Fruit fly (Drosophila melanogaster) whole organism, wandering third instar larva: ENCODE data around the gene SdicB.
"Not testable (repeated sequence)": the region's sequence is repeated elsewhere in the genome, so short reads cannot be mapped to it uniquely, and the experiment has no call there.

Experiments used
- Abd-B ChIP-seq: fragments of >200 bp; optimal IDR thresholded peaks from 2 replicates; lab custom pipeline; 2017; ENCODE audit warnings: missing biosample characterization, missing genetic modification characterization
- CG32264 ChIP-seq: fragments of 200-800 bp; sonication (Bioruptor generic); optimal IDR thresholded peaks from 2 replicates; lab custom pipeline; 2016; ENCODE audit warnings: missing biosample characterization, missing genetic modification characterization
- CG9705 ChIP-seq: fragments of 200-800 bp; sonication (Bioruptor generic); optimal IDR thresholded peaks from 2 replicates; lab custom pipeline; 2018; ENCODE audit warnings: missing biosample characterization, mild to moderate bottlenecking, missing genetic modification characterization
- Dfd ChIP-seq: fragments of >200 bp; optimal IDR thresholded peaks from 2 replicates; lab custom pipeline; 2017; ENCODE audit warnings: missing biosample characterization, missing genetic modification characterization
- Dif ChIP-seq: fragments of 200-275, 200-300 bp; sonication (Bioruptor generic); optimal IDR thresholded peaks from 2 replicates; lab custom pipeline; 2018; ENCODE audit warnings: missing biosample characterization, missing genetic modification characterization; ENCODE audit not compliant: partially characterized antibody
- GATAd ChIP-seq: sonication (Bioruptor generic); optimal IDR thresholded peaks from 2 replicates; lab custom pipeline; 2016; ENCODE audit warnings: missing biosample characterization, missing genetic modification characterization
- HLH106 ChIP-seq: fragments of 200-800 bp; optimal IDR thresholded peaks from 3 replicates; lab custom pipeline; 2019; ENCODE audit warnings: missing biosample characterization, mild to moderate bottlenecking, missing genetic modification characterization, moderate library complexity
- Hnf4 ChIP-seq: fragments of 200-800 bp; sonication (Bioruptor generic); optimal IDR thresholded peaks from 2 replicates; lab custom pipeline; 2016; ENCODE audit warnings: missing biosample characterization, mild to moderate bottlenecking, missing genetic modification characterization
- Hr83 ChIP-seq: fragments of 200-300 bp; sonication (Bioruptor generic); optimal IDR thresholded peaks from 2 replicates; lab custom pipeline; 2016; ENCODE audit warnings: missing biosample characterization, mild to moderate bottlenecking, missing genetic modification characterization, moderate library complexity; ENCODE audit not compliant: poor library complexity, severe bottlenecking
- Mio ChIP-seq: sonication (Bioruptor generic); optimal IDR thresholded peaks from 2 replicates; lab custom pipeline; 2016; ENCODE audit warnings: missing biosample characterization, missing genetic modification characterization
- Myc ChIP-seq: fragments of >200 bp; optimal IDR thresholded peaks from 2 replicates; lab custom pipeline; 2017
- N ChIP-seq: fragments of >200 bp; optimal IDR thresholded peaks from 2 replicates; lab custom pipeline; 2018; ENCODE audit warnings: missing biosample characterization, missing external identifiers, missing genetic modification characterization
- OdsH ChIP-seq: fragments of 200-800 bp; sonication (Bioruptor generic); optimal IDR thresholded peaks from 2 replicates; lab custom pipeline; 2016; ENCODE audit warnings: missing biosample characterization, mild to moderate bottlenecking, missing genetic modification characterization
- Sp1 ChIP-seq: fragments of 200-800 bp; sonication (Bioruptor generic); optimal IDR thresholded peaks from 3 replicates; lab custom pipeline; 2019; ENCODE audit warnings: missing biosample characterization, mild to moderate bottlenecking, missing genetic modification characterization, moderate library complexity
- Vsx2 ChIP-seq: fragments of 200-300, 225-300 bp; sonication (Bioruptor generic); optimal IDR thresholded peaks from 2 replicates; lab custom pipeline; 2018; ENCODE audit warnings: missing biosample characterization, missing genetic modification characterization; ENCODE audit not compliant: partially characterized antibody
- brk ChIP-seq: fragments of 200-800 bp; sonication (Bioruptor generic); optimal IDR thresholded peaks from 2 replicates; lab custom pipeline; 2016; ENCODE audit warnings: missing biosample characterization, mild to moderate bottlenecking, missing genetic modification characterization
- dl ChIP-seq, 2 experiments: fragments of 175-275, 200-275 bp in 1 of 2; fragments of 200-275 bp in 1 of 2; sonication (Bioruptor generic); optimal IDR thresholded peaks; lab custom pipeline; 2018; ENCODE audit warnings: mild to moderate bottlenecking in 2 of 2, missing biosample characterization in 2 of 2, missing genetic modification characterization in 2 of 2, moderate library complexity in 2 of 2; ENCODE audit not compliant: partially characterized antibody in 2 of 2, insufficient read depth in 1 of 2
- dmrt93B ChIP-seq: fragments of 200-800 bp; sonication (Bioruptor generic); optimal IDR thresholded peaks from 2 replicates; lab custom pipeline; 2018; ENCODE audit warnings: missing biosample characterization, mild to moderate bottlenecking, missing genetic modification characterization
- dsf ChIP-seq: sonication (Bioruptor generic); optimal IDR thresholded peaks from 2 replicates; lab custom pipeline; 2016; ENCODE audit warnings: missing biosample characterization, missing genetic modification characterization, borderline replicate concordance
- ey ChIP-seq: fragments of 200-800 bp; sonication (Bioruptor generic); optimal IDR thresholded peaks from 2 replicates; lab custom pipeline; 2016; ENCODE audit warnings: missing biosample characterization, missing genetic modification characterization
- foxo ChIP-seq, 2 experiments: fragments of 200-800 bp; sonication (Bioruptor generic); optimal IDR thresholded peaks; 2 replicates in 1 of 2; 3 replicates in 1 of 2; lab custom pipeline; 2016 to 2017; ENCODE audit warnings: missing biosample characterization in 2 of 2, missing genetic modification characterization in 2 of 2
- fru ChIP-seq: fragments of 200-800 bp; sonication (Bioruptor generic); optimal IDR thresholded peaks from 3 replicates; lab custom pipeline; 2016; ENCODE audit warnings: missing biosample characterization, mild to moderate bottlenecking, missing genetic modification characterization
- h ChIP-seq: fragments of 200-800 bp; sonication (Bioruptor generic); optimal IDR thresholded peaks from 3 replicates; lab custom pipeline; 2016; ENCODE audit warnings: missing biosample characterization, mild to moderate bottlenecking, missing genetic modification characterization
- jim ChIP-seq: fragments of 175-275, 200-325 bp; sonication (Bioruptor generic); optimal IDR thresholded peaks from 2 replicates; lab custom pipeline; 2016; ENCODE audit warnings: missing biosample characterization, mild to moderate bottlenecking, missing genetic modification characterization
- lola ChIP-seq: fragments of >200 bp; optimal IDR thresholded peaks from 2 replicates; lab custom pipeline; 2017; ENCODE audit warnings: missing biosample characterization, missing genetic modification characterization
- pan ChIP-seq: fragments of >200 bp; optimal IDR thresholded peaks from 2 replicates; lab custom pipeline; 2017
- psq ChIP-seq: fragments of 200-800 bp; sonication (Bioruptor generic); optimal IDR thresholded peaks from 3 replicates; lab custom pipeline; 2017; ENCODE audit warnings: missing biosample characterization, mild to moderate bottlenecking, missing genetic modification characterization, moderate library complexity
- rgr ChIP-seq: fragments of 200-800 bp; sonication (Bioruptor generic); optimal IDR thresholded peaks from 3 replicates; lab custom pipeline; 2016; ENCODE audit warnings: missing biosample characterization, mild to moderate bottlenecking, missing genetic modification characterization
- sage ChIP-seq: fragments of 200-800 bp; sonication (Bioruptor generic); optimal IDR thresholded peaks from 2 replicates; lab custom pipeline; 2016; ENCODE audit warnings: missing biosample characterization, mild to moderate bottlenecking, missing genetic modification characterization
- sv ChIP-seq: fragments of 200-800 bp; sonication (Bioruptor generic); optimal IDR thresholded peaks from 3 replicates; lab custom pipeline; 2016; ENCODE audit warnings: missing biosample characterization, missing genetic modification characterization
- tai ChIP-seq: sonication (Bioruptor generic); optimal IDR thresholded peaks from 2 replicates; lab custom pipeline; 2016; ENCODE audit warnings: missing biosample characterization, missing genetic modification characterization
- usp ChIP-seq: fragments of >200 bp; optimal IDR thresholded peaks from 2 replicates; lab custom pipeline; 2017; ENCODE audit warnings: missing biosample characterization, missing genetic modification characterization
- woc ChIP-seq: sonication (Bioruptor generic); optimal IDR thresholded peaks from 2 replicates; lab custom pipeline; 2016; ENCODE audit warnings: missing biosample characterization, mild to moderate bottlenecking, missing genetic modification characterization

The SdicB gene

dm6 chrX:20209503-20209902 is at the start of gene SdicB:
TSS of gene SdicB (minus strand) at chrX:20209603.
- not testable (repeated sequence) for TF ChIP-seq sage (GFP tag; lab: Kevin White, UChicago); rgr (GFP tag; lab: Kevin White, UChicago); Vsx2
- TF ChIP-seq, all 38 proteins: peak for 0; not testable (repeated sequence) for 38

- TF ChIP-seq OdsH, rgr, Dfd (GFP tag; lab: Kevin White, UChicago): not testable (repeated sequence)
Measured at dm6 chrX:20258939-20259338, 49.5 kb upstream of the SdicB start, which contains the start of gene CG42577. TSS of gene CG42577 (plus strand) at chrX:20259239.

dm6 chrX:20256849-20257590 is 47.6 kb upstream of the SdicB start, which contains the start of gene CG17065:
TSS of gene CG17065 (minus strand) at chrX:20257199.
- TF ChIP-seq sv (GFP tag; lab: Kevin White, UChicago) (peak; percentile 6), rgr (GFP tag; lab: Kevin White, UChicago) (peak; percentile 5), Dfd (GFP tag; lab: Kevin White, UChicago) (no peak), HLH106 (tag; lab: Kevin White, UChicago) (peak; percentile 55), CG32264 (GFP tag; lab: Kevin White, UChicago) (no peak), dsf (GFP tag; lab: Kevin White, UChicago) (no peak), CG9705 (peak; percentile 10), Vsx2 (no peak), Myc (lab: Kevin White, UChicago) (peak; percentile 99), brk (GFP tag; lab: Kevin White, UChicago) (no peak), dl (GFP tag; optimal IDR thresholded peaks at IDR 0.05; lab: Kevin White, UChicago; ENCODE audit: insufficient read depth in 1 of 2, partially characterized antibody in 2 of 2) (no peak), Mio (GFP tag; lab: Kevin White, UChicago) (no peak), OdsH (GFP tag; lab: Kevin White, UChicago) (no peak), Hnf4 (no peak), dmrt93B (GFP tag; lab: Kevin White, UChicago) (peak; percentile 5), fru (GFP tag; lab: Kevin White, UChicago) (no peak), psq (GFP tag; lab: Kevin White, UChicago) (no peak), woc (GFP tag; lab: Kevin White, UChicago) (peak; percentile 90), ey (GFP tag; lab: Kevin White, UChicago) (no peak), Sp1 (peak; percentile 24), N (no peak), h (GFP tag; lab: Kevin White, UChicago) (peak; percentile 25), GATAd (GFP tag; lab: Kevin White, UChicago) (no peak), foxo (GFP tag; optimal IDR thresholded peaks at IDR 0.05; lab: Kevin White, UChicago) (peak in 1 of 2 experiments; percentile 15), Hr83 (no peak), Dif (GFP tag; lab: Kevin White, UChicago) (peak; percentile 39), usp (GFP tag; lab: Kevin White, UChicago) (no peak), tai (GFP tag; lab: Kevin White, UChicago) (no peak)

- TF ChIP-seq Sp1, result no peak
- TF ChIP-seq sage (GFP tag; lab: Kevin White, UChicago), result no peak
- TF ChIP-seq Dif (GFP tag; lab: Kevin White, UChicago), result no peak
- TF ChIP-seq rgr (GFP tag; lab: Kevin White, UChicago), result no peak
- no peak for TF ChIP-seq N
- no peak for TF ChIP-seq GATAd (GFP tag; lab: Kevin White, UChicago)
- TF ChIP-seq jim (GFP tag; lab: Kevin White, UChicago), result no peak
- no peak for TF ChIP-seq woc (GFP tag; lab: Kevin White, UChicago)
- no peak for TF ChIP-seq foxo (GFP tag; optimal IDR thresholded peaks at IDR 0.05; lab: Kevin White, UChicago)
- no peak for TF ChIP-seq CG9705
- TF ChIP-seq brk (GFP tag; lab: Kevin White, UChicago), result no peak
- TF ChIP-seq Abd-B (GFP tag; lab: Kevin White, UChicago), result no peak
- TF ChIP-seq lola (GFP tag; lab: Kevin White, UChicago), result no peak
- no peak for TF ChIP-seq Dfd (GFP tag; lab: Kevin White, UChicago)
- no peak for TF ChIP-seq pan (lab: Kevin White, UChicago)
- TF ChIP-seq Hr83, result no peak
- TF ChIP-seq, all 38 proteins: peak for 0
Measured at dm6 chrX:20255977-20256376, 46.6 kb upstream of the SdicB start.
